Worm (Caenorhabditis elegans) whole organism, L4 larva: Measurements from ENCODE around the gene Y62H9A.10.

ENCODE experiments used
- F26F4.8 ChIP-seq: fragments of 200-800 bp; sonication (Bioruptor generic); conservative IDR thresholded peaks from 2 replicates; pipeline ENCODE4 v1.3.6; 2022; ENCODE audit warnings: missing genetic modification characterization, missing compliant biosample characterization
- R02D3.7 ChIP-seq: fragments of 150-350 bp; sonication (generic microtip); optimal IDR thresholded peaks from 3 replicates; lab custom pipeline; 2014; ENCODE audit warnings: missing biosample characterization, missing genetic modification characterization
- T20F7.1 ChIP-seq: fragments of 200-800 bp; sonication (Bioruptor generic); optimal IDR thresholded peaks from 2 replicates; lab custom pipeline; 2018; ENCODE audit warnings: mild to moderate bottlenecking, missing genetic modification characterization, missing compliant biosample characterization
- Y48G9A.11 ChIP-seq: fragments of 200-800 bp; sonication (Bioruptor generic); IDR thresholded peaks from 2 replicates; pipeline ENCODE4 v1.3.6; 2022; ENCODE audit warnings: missing genetic modification reagents, missing genetic modification characterization, missing compliant biosample characterization
- Y5F2A.4 ChIP-seq: fragments of 200-800 bp; sonication (Bioruptor generic); optimal IDR thresholded peaks from 2 replicates; lab custom pipeline; 2018; ENCODE audit warnings: mild to moderate bottlenecking, missing genetic modification characterization, missing compliant biosample characterization
- ZK337.2 ChIP-seq: fragments of 200-800 bp; sonication (Bioruptor generic); IDR thresholded peaks from 2 replicates; pipeline ENCODE4 v1.3.6; 2022; ENCODE audit warnings: missing genetic modification reagents, missing genetic modification characterization, missing compliant biosample characterization
- aha-1 ChIP-seq: fragments of 150-350 bp; peaks from one replicate; lab custom pipeline; 2014; ENCODE audit warnings: missing biosample characterization, missing genetic modification characterization
- arid-1 ChIP-seq: fragments of 200-800 bp; sonication (Bioruptor generic); conservative IDR thresholded peaks from 2 replicates; pipeline ENCODE4 v1.3.6; 2022; ENCODE audit warnings: missing genetic modification reagents, missing genetic modification characterization, missing compliant biosample characterization
- ceh-20 ChIP-seq: fragments of 200-800 bp; sonication (Bioruptor generic); IDR thresholded peaks from 2 replicates; pipeline ENCODE4 v1.3.6; 2022; ENCODE audit warnings: missing genetic modification reagents, missing genetic modification characterization, missing compliant biosample characterization
- ceh-32 ChIP-seq: sonication (generic microtip); optimal IDR thresholded peaks from 2 replicates; lab custom pipeline; 2016; ENCODE audit warnings: mild to moderate bottlenecking, missing genetic modification characterization, missing compliant biosample characterization; ENCODE audit not compliant: poor library complexity
- ceh-82 ChIP-seq: sonication (generic microtip); optimal IDR thresholded peaks from 2 replicates; lab custom pipeline; 2017; ENCODE audit warnings: missing biosample characterization, missing genetic modification characterization
- cey-2 ChIP-seq: sonication (generic microtip); optimal IDR thresholded peaks from 3 replicates; lab custom pipeline; 2017; ENCODE audit warnings: missing genetic modification characterization, mild to moderate bottlenecking, missing compliant biosample characterization, antibody characterized with exemption, borderline replicate concordance; ENCODE audit not compliant: insufficient read depth
- daf-16 ChIP-seq, 3 experiments: sonication (generic microtip); optimal IDR thresholded peaks; 2 replicates each; lab custom pipeline; 2016 to 2017; ENCODE audit warnings: missing genetic modification characterization in 3 of 3, missing genetic modification reagents in 3 of 3, mild to moderate bottlenecking in 2 of 3, missing compliant biosample characterization in 2 of 3, missing biosample characterization in 1 of 3, moderate library complexity in 1 of 3
- daf-8 ChIP-seq: fragments of 200-800 bp; sonication (Bioruptor generic); IDR thresholded peaks from 2 replicates; pipeline ENCODE4 v1.3.6; 2022; ENCODE audit warnings: missing genetic modification characterization, missing compliant biosample characterization
- dmd-6 ChIP-seq: fragments of 200-800 bp; sonication (Bioruptor generic); IDR thresholded peaks from 2 replicates; pipeline ENCODE4 v1.3.6; 2022; ENCODE audit warnings: missing genetic modification reagents, missing genetic modification characterization, missing compliant biosample characterization
- dmd-8 ChIP-seq: fragments of 200-800 bp; sonication (Bioruptor generic); IDR thresholded peaks from 2 replicates; pipeline ENCODE4 v1.3.6; 2022; ENCODE audit warnings: missing genetic modification characterization, missing compliant biosample characterization
- dmd-9 ChIP-seq: fragments of 200-800 bp; sonication (Bioruptor generic); IDR thresholded peaks from 2 replicates; pipeline ENCODE4 v1.3.6; 2022; ENCODE audit warnings: missing genetic modification reagents, missing genetic modification characterization, missing compliant biosample characterization
- dve-1 ChIP-seq: sonication (generic microtip); optimal IDR thresholded peaks from 2 replicates; lab custom pipeline; 2017; ENCODE audit warnings: antibody characterized with exemption, mild to moderate bottlenecking, missing genetic modification characterization, missing compliant biosample characterization; ENCODE audit not compliant: insufficient read depth
- fkh-10 ChIP-seq: fragments of 150-350 bp; optimal IDR thresholded peaks from 2 replicates; lab custom pipeline; 2014; ENCODE audit warnings: missing biosample characterization, missing genetic modification reagents, missing genetic modification characterization
- hif-1 ChIP-seq, 2 experiments: sonication (generic microtip); optimal IDR thresholded peaks; 2 replicates each; lab custom pipeline; 2016 to 2017; ENCODE audit warnings: missing compliant biosample characterization in 2 of 2, missing genetic modification characterization in 2 of 2, missing genetic modification reagents in 2 of 2, missing genotype in 2 of 2, mild to moderate bottlenecking in 1 of 2
- hlh-11 ChIP-seq: fragments of 200-800 bp; sonication (Bioruptor generic); optimal IDR thresholded peaks from 2 replicates; lab custom pipeline; 2018; ENCODE audit warnings: mild to moderate bottlenecking, missing genetic modification characterization, missing compliant biosample characterization
- jun-1 ChIP-seq: fragments of 150-350 bp; optimal IDR thresholded peaks from 2 replicates; lab custom pipeline; 2014; ENCODE audit warnings: missing biosample characterization, missing genetic modification reagents, missing genetic modification characterization
- lim-7 ChIP-seq: fragments of 200-800 bp; sonication (Bioruptor generic); IDR thresholded peaks from 2 replicates; pipeline ENCODE4 v1.3.6; 2022; ENCODE audit warnings: missing genetic modification characterization, missing compliant biosample characterization
- lin-1 ChIP-seq: fragments of 200-800 bp; sonication (Bioruptor generic); IDR thresholded peaks from 2 replicates; pipeline ENCODE4 v1.3.6; 2022; ENCODE audit warnings: missing genetic modification reagents, missing genetic modification characterization, missing compliant biosample characterization
- lin-15B ChIP-seq: fragments of 150-350 bp; sonication (generic microtip); optimal IDR thresholded peaks from 3 replicates; lab custom pipeline; 2014; ENCODE audit warnings: missing biosample characterization, missing genetic modification characterization
- lir-3 ChIP-seq: sonication (generic microtip); optimal IDR thresholded peaks from 2 replicates; lab custom pipeline; 2016; ENCODE audit warnings: mild to moderate bottlenecking, missing genetic modification characterization, missing compliant biosample characterization
- madf-5 ChIP-seq, 2 experiments: fragments of 200-800 bp; sonication (Bioruptor generic); IDR thresholded peaks; 2 replicates each; pipeline ENCODE4 v1.3.6; 2022; ENCODE audit warnings: missing compliant biosample characterization in 2 of 2, missing genetic modification characterization in 2 of 2
- mdl-1 ChIP-seq, 2 experiments: fragments of 150-350 bp in 1 of 2; sonication (generic microtip) in 1 of 2; optimal IDR thresholded peaks; 2 replicates each; lab custom pipeline; 2014 to 2017; ENCODE audit warnings: missing biosample characterization in 2 of 2, missing genetic modification characterization in 2 of 2
- mdt-29 ChIP-seq: fragments of 200-800 bp; sonication (Bioruptor generic); IDR thresholded peaks from 2 replicates; pipeline ENCODE4 v1.3.6; 2022; ENCODE audit warnings: missing genetic modification reagents, missing genetic modification characterization, missing compliant biosample characterization
- nhr-10 ChIP-seq: fragments of 150-350 bp; optimal IDR thresholded peaks from 2 replicates; lab custom pipeline; 2014; ENCODE audit warnings: missing biosample characterization, missing genetic modification characterization
- nhr-28 ChIP-seq: fragments of 150-350 bp; optimal IDR thresholded peaks from 2 replicates; lab custom pipeline; 2014; ENCODE audit warnings: missing biosample characterization, missing genetic modification characterization
- nhr-41 ChIP-seq: fragments of 200-800 bp; sonication (Bioruptor generic); IDR thresholded peaks from 2 replicates; pipeline ENCODE4 v1.3.6; 2022; ENCODE audit warnings: missing genetic modification reagents, missing genetic modification characterization, missing compliant biosample characterization
- nhr-77 ChIP-seq: fragments of 150-350 bp; optimal IDR thresholded peaks from 2 replicates; lab custom pipeline; 2014; ENCODE audit warnings: missing biosample characterization, missing genetic modification characterization
- pha-4 ChIP-seq, 2 experiments: fragments of 150-350 bp in 1 of 2; fragments of 200-800 bp in 1 of 2; sonication (Bioruptor generic) in 1 of 2; IDR thresholded peaks in 1 of 2; optimal IDR thresholded peaks in 1 of 2; 2 replicates each; pipeline versions ENCODE4 v1.3.6 to Lab custom; 2014 to 2022; ENCODE audit warnings: missing genetic modification characterization in 2 of 2, missing genetic modification reagents in 2 of 2, missing biosample characterization in 1 of 2, missing compliant biosample characterization in 1 of 2
- php-3 ChIP-seq: fragments of 200-800 bp; sonication (Bioruptor generic); IDR thresholded peaks from 2 replicates; pipeline ENCODE4 v1.3.6; 2022; ENCODE audit warnings: missing genetic modification reagents, missing genetic modification characterization, missing compliant biosample characterization
- pqm-1 ChIP-seq: sonication (generic microtip); optimal IDR thresholded peaks from 2 replicates; lab custom pipeline; 2017; ENCODE audit warnings: missing biosample characterization, missing genetic modification characterization
- saeg-2 ChIP-seq: fragments of 200-800 bp; sonication (Bioruptor generic); IDR thresholded peaks from 2 replicates; pipeline ENCODE4 v1.3.6; 2022; ENCODE audit warnings: missing genetic modification reagents, missing genetic modification characterization, missing compliant biosample characterization
- sdz-12 ChIP-seq: fragments of 200-800 bp; sonication (Bioruptor generic); optimal IDR thresholded peaks from 2 replicates; lab custom pipeline; 2018; ENCODE audit warnings: mild to moderate bottlenecking, missing genetic modification characterization, missing compliant biosample characterization
- snpc-1.2 ChIP-seq: fragments of 200-800 bp; sonication (Bioruptor generic); IDR thresholded peaks from 2 replicates; pipeline ENCODE4 v1.3.6; 2022; ENCODE audit warnings: missing genetic modification reagents, missing genetic modification characterization, missing compliant biosample characterization
- tra-1 ChIP-seq: fragments of 200-800 bp; sonication (Bioruptor generic); IDR thresholded peaks from 2 replicates; pipeline ENCODE4 v1.3.6; 2022; ENCODE audit warnings: missing genetic modification reagents, missing genetic modification characterization, missing compliant biosample characterization
- zfp-2 ChIP-seq: sonication (generic microtip); optimal IDR thresholded peaks from 2 replicates; lab custom pipeline; 2016; ENCODE audit warnings: mild to moderate bottlenecking, missing genetic modification characterization, missing compliant biosample characterization
- zip-2 ChIP-seq: fragments of 150-350 bp; optimal IDR thresholded peaks from 2 replicates; lab custom pipeline; 2014; ENCODE audit warnings: missing biosample characterization, missing genetic modification characterization
- ztf-11 ChIP-seq: fragments of 150-350 bp; optimal IDR thresholded peaks from 2 replicates; lab custom pipeline; 2014; ENCODE audit warnings: missing biosample characterization, missing genetic modification characterization

Gene Y62H9A.10

ce11 chrX:11910046-11910445 is 7.5 kb upstream of the Y62H9A.10 start, which contains the start of gene Y62H9A.15:
Y62H9A.15 (minus strand) TSS chrX:11910145.
- TF ChIP-seq hlh-11 (tag; lab: Kevin White, UChicago) (peak; percentile 28), lin-1 (GFP tag; lab: Robert Waterston, UW) (no peak), pha-4 (GFP tag; IDR thresholded peaks at IDR 0.05; lab: Robert Waterston, UW) (no peak), pha-4 (tag; optimal IDR thresholded peaks at IDR 0.05; lab: Kevin White, UChicago) (no peak), daf-16 (GFP tag; optimal IDR thresholded peaks at IDR 0.05; lab: Kevin White, UChicago) (no peak), daf-16 (tag; optimal IDR thresholded peaks at IDR 0.05; lab: Kevin White, UChicago) (peak; percentile 58), dve-1 (tag; lab: Kevin White, UChicago) (peak; percentile 18), ceh-82 (tag; lab: Kevin White, UChicago) (no peak), zfp-2 (tag; lab: Kevin White, UChicago) (no peak), mdt-29 (GFP tag; lab: Robert Waterston, UW) (no peak), dmd-8 (no peak), lin-15B (tag; lab: Kevin White, UChicago) (no peak), T20F7.1 (GFP tag; lab: Kevin White, UChicago) (no peak), Y5F2A.4 (no peak), mdl-1 (tag; optimal IDR thresholded peaks at IDR 0.05; lab: Kevin White, UChicago) (peak in 1 of 2 experiments; percentile 25), sdz-12 (GFP tag; lab: Kevin White, UChicago) (no peak), dmd-6 (GFP tag; lab: Robert Waterston, UW) (peak; percentile 33; the same call in 1 of the 2 replicates), lim-7 (GFP tag; lab: Robert Waterston, UW) (no peak), nhr-41 (GFP tag; lab: Robert Waterston, UW) (no peak), daf-8 (GFP tag; lab: Robert Waterston, UW) (no peak), zip-2 (no peak), hif-1 (tag; optimal IDR thresholded peaks at IDR 0.05; lab: Kevin White, UChicago) (no peak), ceh-20 (no peak), saeg-2 (GFP tag; lab: Robert Waterston, UW) (no peak), pqm-1 (tag; lab: Kevin White, UChicago) (peak; percentile 17), aha-1 (tag; lab: Kevin White, UChicago) (peak; percentile 6), ZK337.2 (GFP tag; lab: Robert Waterston, UW) (no peak), R02D3.7 (tag; lab: Kevin White, UChicago) (no peak), nhr-77 (tag; lab: Kevin White, UChicago) (no peak), F26F4.8 (GFP tag; lab: Robert Waterston, UW) (no peak), jun-1 (tag; lab: Kevin White, UChicago) (no peak), Y48G9A.11 (GFP tag; lab: Robert Waterston, UW) (no peak), nhr-28 (tag; lab: Kevin White, UChicago) (peak; percentile 19), arid-1 (no peak), dmd-9 (GFP tag; lab: Robert Waterston, UW) (no peak), ceh-32 (tag; lab: Kevin White, UChicago) (no peak), snpc-1.2 (GFP tag; lab: Robert Waterston, UW) (no peak), madf-5 (GFP tag; IDR thresholded peaks at IDR 0.05; lab: Robert Waterston, UW) (no peak), nhr-10 (tag; lab: Kevin White, UChicago) (no peak), lir-3 (tag; lab: Kevin White, UChicago) (no peak)

ce11 chrX:11909168-11909567 is 6.6 kb upstream of the Y62H9A.10 start:
- TF ChIP-seq php-3 (GFP tag; lab: Robert Waterston, UW): peak; percentile 90
- peak; percentile 55; the same call in 1 of the 2 replicates for TF ChIP-seq tra-1 (GFP tag; lab: Robert Waterston, UW)
- 0 out of 2 replicates have a peak, but pooled peaks have one; percentile 29 for TF ChIP-seq lin-1 (GFP tag; lab: Robert Waterston, UW)
- TF ChIP-seq lim-7 (GFP tag; lab: Robert Waterston, UW): no peak
- no peak for TF ChIP-seq daf-16 (GFP tag; optimal IDR thresholded peaks at IDR 0.05; lab: Kevin White, UChicago)
- peak; percentile 94 for TF ChIP-seq daf-16 (tag; optimal IDR thresholded peaks at IDR 0.05; lab: Kevin White, UChicago)
- TF ChIP-seq fkh-10 (GFP tag; lab: Kevin White, UChicago): no peak
- peak; percentile 61 for TF ChIP-seq nhr-28 (tag; lab: Kevin White, UChicago)
- TF ChIP-seq nhr-77 (tag; lab: Kevin White, UChicago): peak; percentile 85
- TF ChIP-seq dmd-6 (GFP tag; lab: Robert Waterston, UW): peak; percentile 67
- no peak for TF ChIP-seq cey-2 (tag; lab: Kevin White, UChicago)
- TF ChIP-seq pqm-1 (tag; lab: Kevin White, UChicago): peak; percentile 89
- TF ChIP-seq mdl-1 (tag; optimal IDR thresholded peaks at IDR 0.05; lab: Kevin White, UChicago): no peak
- TF ChIP-seq Y48G9A.11 (GFP tag; lab: Robert Waterston, UW): no peak
- TF ChIP-seq dve-1 (tag; lab: Kevin White, UChicago): peak; percentile 62
- no peak for TF ChIP-seq ztf-11 (tag; lab: Kevin White, UChicago)
